Fruit fly (Drosophila melanogaster) whole organism, wandering third instar larva: ENCODE measurements around the gene CG14329.

Source experiments
- CG32264 ChIP-seq: fragments of 200-800 bp; sonication (Bioruptor generic); optimal IDR thresholded peaks from 2 replicates; lab custom pipeline; 2016; ENCODE audit warnings: missing biosample characterization, missing genetic modification characterization
- CG9705 ChIP-seq: fragments of 200-800 bp; sonication (Bioruptor generic); optimal IDR thresholded peaks from 2 replicates; lab custom pipeline; 2018; ENCODE audit warnings: missing biosample characterization, mild to moderate bottlenecking, missing genetic modification characterization
- CrebA ChIP-seq: fragments of 200-800 bp; sonication (Bioruptor generic); optimal IDR thresholded peaks from 2 replicates; lab custom pipeline; 2016; ENCODE audit warnings: missing biosample characterization, mild to moderate bottlenecking, missing genetic modification characterization, borderline replicate concordance
- Dfd ChIP-seq: fragments of >200 bp; optimal IDR thresholded peaks from 2 replicates; lab custom pipeline; 2017; ENCODE audit warnings: missing biosample characterization, missing genetic modification characterization
- Dif ChIP-seq: fragments of 200-275, 200-300 bp; sonication (Bioruptor generic); optimal IDR thresholded peaks from 2 replicates; lab custom pipeline; 2018; ENCODE audit warnings: missing biosample characterization, missing genetic modification characterization; ENCODE audit not compliant: partially characterized antibody
- GATAd ChIP-seq: sonication (Bioruptor generic); optimal IDR thresholded peaks from 2 replicates; lab custom pipeline; 2016; ENCODE audit warnings: missing biosample characterization, missing genetic modification characterization
- HLH106 ChIP-seq: fragments of 200-800 bp; optimal IDR thresholded peaks from 3 replicates; lab custom pipeline; 2019; ENCODE audit warnings: missing biosample characterization, mild to moderate bottlenecking, missing genetic modification characterization, moderate library complexity
- Hnf4 ChIP-seq: fragments of 200-800 bp; sonication (Bioruptor generic); optimal IDR thresholded peaks from 2 replicates; lab custom pipeline; 2016; ENCODE audit warnings: missing biosample characterization, mild to moderate bottlenecking, missing genetic modification characterization
- Hr78 ChIP-seq: fragments of >200 bp; optimal IDR thresholded peaks from 2 replicates; lab custom pipeline; 2017; ENCODE audit warnings: missing biosample characterization, missing genetic modification characterization
- Jra ChIP-seq: sonication (Bioruptor generic); optimal IDR thresholded peaks from 2 replicates; lab custom pipeline; 2016; ENCODE audit warnings: missing biosample characterization, missing genetic modification characterization
- Myc ChIP-seq: fragments of >200 bp; optimal IDR thresholded peaks from 2 replicates; lab custom pipeline; 2017
- N ChIP-seq: fragments of >200 bp; optimal IDR thresholded peaks from 2 replicates; lab custom pipeline; 2018; ENCODE audit warnings: missing biosample characterization, missing external identifiers, missing genetic modification characterization
- OdsH ChIP-seq: fragments of 200-800 bp; sonication (Bioruptor generic); optimal IDR thresholded peaks from 2 replicates; lab custom pipeline; 2016; ENCODE audit warnings: missing biosample characterization, mild to moderate bottlenecking, missing genetic modification characterization
- Rel ChIP-seq, 2 experiments: fragments of 200-800 bp; sonication (Bioruptor generic) in 1 of 2; optimal IDR thresholded peaks; 2 replicates in 1 of 2; 3 replicates in 1 of 2; lab custom pipeline; 2016 to 2019; ENCODE audit warnings: mild to moderate bottlenecking in 2 of 2, missing biosample characterization in 2 of 2, missing genetic modification characterization in 2 of 2, moderate library complexity in 1 of 2
- Sp1 ChIP-seq: fragments of 200-800 bp; sonication (Bioruptor generic); optimal IDR thresholded peaks from 3 replicates; lab custom pipeline; 2019; ENCODE audit warnings: missing biosample characterization, mild to moderate bottlenecking, missing genetic modification characterization, moderate library complexity
- Vsx2 ChIP-seq: fragments of 200-300, 225-300 bp; sonication (Bioruptor generic); optimal IDR thresholded peaks from 2 replicates; lab custom pipeline; 2018; ENCODE audit warnings: missing biosample characterization, missing genetic modification characterization; ENCODE audit not compliant: partially characterized antibody
- br ChIP-seq: fragments of 200-800 bp; sonication (Bioruptor generic); optimal IDR thresholded peaks from 2 replicates; lab custom pipeline; 2016; ENCODE audit warnings: missing biosample characterization, missing genetic modification characterization
- brk ChIP-seq: fragments of 200-800 bp; sonication (Bioruptor generic); optimal IDR thresholded peaks from 2 replicates; lab custom pipeline; 2016; ENCODE audit warnings: missing biosample characterization, mild to moderate bottlenecking, missing genetic modification characterization
- dmrt93B ChIP-seq: fragments of 200-800 bp; sonication (Bioruptor generic); optimal IDR thresholded peaks from 2 replicates; lab custom pipeline; 2018; ENCODE audit warnings: missing biosample characterization, mild to moderate bottlenecking, missing genetic modification characterization
- dsf ChIP-seq: sonication (Bioruptor generic); optimal IDR thresholded peaks from 2 replicates; lab custom pipeline; 2016; ENCODE audit warnings: missing biosample characterization, missing genetic modification characterization, borderline replicate concordance
- ey ChIP-seq: fragments of 200-800 bp; sonication (Bioruptor generic); optimal IDR thresholded peaks from 2 replicates; lab custom pipeline; 2016; ENCODE audit warnings: missing biosample characterization, missing genetic modification characterization
- foxo ChIP-seq, 2 experiments: fragments of 200-800 bp; sonication (Bioruptor generic); optimal IDR thresholded peaks; 2 replicates in 1 of 2; 3 replicates in 1 of 2; lab custom pipeline; 2016 to 2017; ENCODE audit warnings: missing biosample characterization in 2 of 2, missing genetic modification characterization in 2 of 2
- fru ChIP-seq: fragments of 200-800 bp; sonication (Bioruptor generic); optimal IDR thresholded peaks from 3 replicates; lab custom pipeline; 2016; ENCODE audit warnings: missing biosample characterization, mild to moderate bottlenecking, missing genetic modification characterization
- h ChIP-seq: fragments of 200-800 bp; sonication (Bioruptor generic); optimal IDR thresholded peaks from 3 replicates; lab custom pipeline; 2016; ENCODE audit warnings: missing biosample characterization, mild to moderate bottlenecking, missing genetic modification characterization
- jim ChIP-seq: fragments of 175-275, 200-325 bp; sonication (Bioruptor generic); optimal IDR thresholded peaks from 2 replicates; lab custom pipeline; 2016; ENCODE audit warnings: missing biosample characterization, mild to moderate bottlenecking, missing genetic modification characterization
- psq ChIP-seq: fragments of 200-800 bp; sonication (Bioruptor generic); optimal IDR thresholded peaks from 3 replicates; lab custom pipeline; 2017; ENCODE audit warnings: missing biosample characterization, mild to moderate bottlenecking, missing genetic modification characterization, moderate library complexity
- rgr ChIP-seq: fragments of 200-800 bp; sonication (Bioruptor generic); optimal IDR thresholded peaks from 3 replicates; lab custom pipeline; 2016; ENCODE audit warnings: missing biosample characterization, mild to moderate bottlenecking, missing genetic modification characterization
- sage ChIP-seq: fragments of 200-800 bp; sonication (Bioruptor generic); optimal IDR thresholded peaks from 2 replicates; lab custom pipeline; 2016; ENCODE audit warnings: missing biosample characterization, mild to moderate bottlenecking, missing genetic modification characterization
- tai ChIP-seq: sonication (Bioruptor generic); optimal IDR thresholded peaks from 2 replicates; lab custom pipeline; 2016; ENCODE audit warnings: missing biosample characterization, missing genetic modification characterization
- usp ChIP-seq: fragments of >200 bp; optimal IDR thresholded peaks from 2 replicates; lab custom pipeline; 2017; ENCODE audit warnings: missing biosample characterization, missing genetic modification characterization
- woc ChIP-seq: sonication (Bioruptor generic); optimal IDR thresholded peaks from 2 replicates; lab custom pipeline; 2016; ENCODE audit warnings: missing biosample characterization, mild to moderate bottlenecking, missing genetic modification characterization

The CG14329 gene

DNA sequence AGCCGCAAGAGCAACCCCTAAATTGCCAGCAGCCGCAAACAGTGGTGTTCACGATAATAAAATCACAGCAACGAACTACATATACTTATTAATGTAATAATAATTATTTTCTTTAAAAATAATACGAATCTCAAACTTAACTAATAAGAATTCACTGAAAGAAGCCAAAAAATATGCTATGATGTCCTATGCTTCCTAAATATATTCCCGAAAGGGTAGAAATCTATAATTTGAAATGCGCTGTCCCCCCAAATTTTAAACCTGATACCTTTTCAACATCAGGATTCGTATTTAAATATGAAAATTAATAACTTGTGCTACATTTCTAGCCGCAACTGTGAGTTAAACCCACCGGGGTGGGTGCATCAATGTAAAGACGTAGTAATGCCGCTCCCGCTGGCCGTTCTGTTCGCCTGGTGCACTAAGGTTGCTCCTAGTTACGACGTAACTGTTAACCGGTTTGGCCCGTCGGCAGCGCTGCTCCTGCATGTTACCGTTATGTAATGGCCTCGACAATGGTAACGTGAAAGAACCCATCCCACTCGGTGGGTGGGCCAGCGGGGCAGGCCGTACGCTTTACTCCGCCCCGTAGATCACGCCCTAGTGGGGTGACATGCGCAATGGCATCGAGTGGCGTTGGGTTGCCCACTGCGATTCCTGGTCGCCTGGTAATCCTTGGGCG, 4.8 kb upstream of the CG14329 start:
- TF ChIP-seq Rel (GFP tag; optimal IDR thresholded peaks at IDR 0.05; lab: Kevin White, UChicago) (no peak), Rel (tag; optimal IDR thresholded peaks at IDR 0.05; lab: Kevin White, UChicago) (peak; percentile 14), usp (GFP tag; lab: Kevin White, UChicago) (no peak), foxo (GFP tag; optimal IDR thresholded peaks at IDR 0.05; lab: Kevin White, UChicago) (peak in 1 of 2 experiments; percentile 37), brk (no peak), dmrt93B (peak; percentile 51), Sp1 (peak; percentile 78), h (GFP tag; lab: Kevin White, UChicago) (peak; percentile 33), ey (GFP tag; lab: Kevin White, UChicago) (no peak), HLH106 (peak; percentile 71), rgr (peak; percentile 33), OdsH (GFP tag; lab: Kevin White, UChicago) (peak; percentile 22), psq (peak; percentile 57), CG9705 (GFP tag; lab: Kevin White, UChicago) (peak; percentile 26), Dif (GFP tag; lab: Kevin White, UChicago) (peak; percentile 4), Dfd (GFP tag; lab: Kevin White, UChicago) (no peak), woc (GFP tag; lab: Kevin White, UChicago) (peak; percentile 25)

DNA sequence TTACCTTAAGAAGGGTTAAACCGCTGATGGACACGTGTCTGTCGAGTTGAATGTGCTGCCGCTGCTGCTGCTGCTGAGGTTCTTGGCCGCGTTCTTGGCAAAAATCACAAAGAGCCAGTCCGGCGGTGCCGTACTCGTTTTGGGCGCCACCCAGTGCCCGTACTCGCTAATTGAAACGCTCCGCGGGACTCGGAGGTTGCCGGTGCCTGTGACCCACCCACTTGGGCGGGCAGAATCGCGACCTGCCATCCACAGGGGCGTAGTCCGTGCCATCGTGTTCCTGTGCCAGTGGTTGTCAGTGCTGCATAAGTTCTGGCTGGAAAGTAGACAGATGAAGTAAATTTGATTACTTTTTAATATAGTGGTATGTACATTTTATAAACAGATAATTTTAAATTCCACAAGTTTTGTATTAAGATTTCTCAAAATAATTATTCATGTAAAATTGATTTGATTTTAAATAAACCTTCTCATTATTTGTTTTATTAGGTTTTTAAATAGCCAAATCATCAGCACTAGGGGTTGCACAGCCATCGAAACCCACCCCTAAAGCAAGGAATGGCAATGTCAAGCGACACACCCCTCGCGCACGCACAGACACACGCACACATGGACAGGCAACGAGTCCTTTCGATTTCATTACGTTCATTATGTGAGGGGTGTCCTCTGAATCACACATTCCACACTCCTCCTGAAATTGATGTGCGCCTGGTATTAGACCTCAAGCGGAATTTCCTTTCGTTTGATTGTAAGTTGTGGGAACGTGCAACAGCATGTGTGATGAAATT, 4.1 kb upstream of the CG14329 start:
- TF ChIP-seq Dfd (GFP tag; lab: Kevin White, UChicago) (no peak), Myc (lab: Kevin White, UChicago) (peak; percentile 67), Dif (GFP tag; lab: Kevin White, UChicago) (no peak), Vsx2 (peak; percentile 51), CG32264 (GFP tag; lab: Kevin White, UChicago) (no peak), brk (no peak), dmrt93B (no peak), rgr (no peak), woc (GFP tag; lab: Kevin White, UChicago) (peak; percentile 46), Jra (GFP tag; lab: Kevin White, UChicago) (no peak), N (no peak), Hnf4 (GFP tag; lab: Kevin White, UChicago) (no peak), h (GFP tag; lab: Kevin White, UChicago) (no peak), HLH106 (peak; percentile 1), br (no peak), Sp1 (no peak), dsf (GFP tag; lab: Kevin White, UChicago) (no peak)
- TF ChIP-seq, all 38 proteins: peak for 4

DNA sequence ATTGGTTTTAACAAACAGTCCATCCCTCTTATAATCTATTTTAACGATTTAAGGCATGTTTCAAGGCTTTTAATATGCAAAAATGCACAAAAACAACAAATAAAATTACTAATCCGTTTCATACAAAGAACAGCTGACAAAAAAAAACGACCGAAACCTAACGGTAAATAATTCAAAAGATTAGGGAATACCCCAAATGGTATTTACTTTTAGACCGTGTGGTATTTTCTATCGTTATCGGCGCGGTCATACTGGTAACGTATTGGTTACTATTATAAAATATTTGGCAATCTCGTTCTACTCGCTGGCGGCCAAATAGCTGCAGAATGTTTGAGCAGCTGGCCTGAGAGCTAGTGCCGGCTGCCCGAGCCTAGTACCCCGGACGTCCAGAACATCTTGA, 3.3 kb upstream of the CG14329 start, which contains the start of gene sll:
TSS of gene sll (plus strand) at position 235 of the 400 bp plus-strand sequence.
- TF ChIP-seq Jra (GFP tag; lab: Kevin White, UChicago) (no peak), Hnf4 (GFP tag; lab: Kevin White, UChicago) (no peak), CG9705 (GFP tag; lab: Kevin White, UChicago) (no peak)

DNA sequence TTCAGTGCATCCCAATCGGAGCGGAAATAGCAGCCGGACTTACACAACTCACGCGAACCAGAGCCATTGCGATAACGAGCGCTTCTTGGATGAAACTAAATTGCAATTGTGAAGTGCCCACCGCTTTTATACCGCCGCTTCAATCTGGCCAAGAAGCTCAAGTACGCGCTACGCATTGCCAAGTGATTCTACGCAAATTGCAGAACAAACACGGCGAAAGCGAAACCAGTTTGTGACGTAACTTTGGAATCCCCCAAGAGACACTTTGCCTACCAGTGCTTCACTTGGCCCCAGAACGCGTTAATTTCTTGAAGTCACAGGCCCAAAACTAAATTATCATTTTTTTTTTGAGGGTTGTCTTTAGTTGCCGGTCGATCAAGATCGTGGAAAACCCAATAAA, 2.3 kb downstream of the CG14329 start, which contains the start of gene Edg91:
TSS of gene Edg91 (minus strand) at position 101 of the 400 bp plus-strand sequence.
- TF ChIP-seq Hr78 (GFP tag; lab: Kevin White, UChicago) = no peak
- TF ChIP-seq CG32264 (GFP tag; lab: Kevin White, UChicago) = no peak
- TF ChIP-seq jim (GFP tag; lab: Kevin White, UChicago) = no peak
- TF ChIP-seq fru (GFP tag; lab: Kevin White, UChicago) = no peak
- TF ChIP-seq CrebA (GFP tag; lab: Kevin White, UChicago) = no peak
- TF ChIP-seq usp (GFP tag; lab: Kevin White, UChicago) = no peak

DNA sequence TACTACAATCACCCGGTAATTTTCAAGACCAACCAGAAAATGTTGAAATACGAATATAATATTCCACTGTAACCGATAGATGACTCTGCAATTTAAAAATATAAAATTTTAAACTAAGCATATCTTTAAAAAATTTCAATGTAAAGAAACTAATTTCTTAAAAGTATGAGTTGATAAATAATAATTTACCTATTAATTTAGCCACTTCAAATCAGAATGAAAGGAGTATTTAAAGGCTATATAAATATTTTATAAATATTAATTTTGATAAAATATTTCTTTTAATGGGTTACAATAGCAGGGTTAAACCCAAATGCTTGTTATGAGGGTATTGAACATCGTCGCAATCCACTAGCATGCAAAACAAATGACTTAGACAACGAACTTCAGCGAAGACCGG, 2.7 kb downstream of the CG14329 start:
- TF ChIP-seq CG32264 (GFP tag; lab: Kevin White, UChicago) (no peak), usp (GFP tag; lab: Kevin White, UChicago) (no peak), tai (GFP tag; lab: Kevin White, UChicago) (no peak), OdsH (GFP tag; lab: Kevin White, UChicago) (no peak), Vsx2 (no peak), Hr78 (GFP tag; lab: Kevin White, UChicago) (no peak), CG9705 (GFP tag; lab: Kevin White, UChicago) (no peak), HLH106 (no peak), Dfd (GFP tag; lab: Kevin White, UChicago) (no peak), sage (GFP tag; lab: Kevin White, UChicago) (no peak), GATAd (GFP tag; lab: Kevin White, UChicago) (no peak), psq (no peak), fru (GFP tag; lab: Kevin White, UChicago) (no peak), N (no peak), foxo (GFP tag; optimal IDR thresholded peaks at IDR 0.05; lab: Kevin White, UChicago) (no peak), woc (GFP tag; lab: Kevin White, UChicago) (no peak)
